Fruit fly (Drosophila melanogaster) whole organism, wandering third instar larva: ENCODE measurements around the gene CG17751.

ENCODE experiments used
- Jra ChIP-seq: sonication (Bioruptor generic); optimal IDR thresholded peaks from 2 replicates; lab custom pipeline; 2016; ENCODE audit warnings: missing biosample characterization, missing genetic modification characterization
- N ChIP-seq: fragments of >200 bp; optimal IDR thresholded peaks from 2 replicates; lab custom pipeline; 2018; ENCODE audit warnings: missing biosample characterization, missing external identifiers, missing genetic modification characterization
- Sp1 ChIP-seq: fragments of 200-800 bp; sonication (Bioruptor generic); optimal IDR thresholded peaks from 3 replicates; lab custom pipeline; 2019; ENCODE audit warnings: missing biosample characterization, mild to moderate bottlenecking, missing genetic modification characterization, moderate library complexity
- brk ChIP-seq: fragments of 200-800 bp; sonication (Bioruptor generic); optimal IDR thresholded peaks from 2 replicates; lab custom pipeline; 2016; ENCODE audit warnings: missing biosample characterization, mild to moderate bottlenecking, missing genetic modification characterization
- foxo ChIP-seq, 2 experiments: fragments of 200-800 bp; sonication (Bioruptor generic); optimal IDR thresholded peaks; 2 replicates in 1 of 2; 3 replicates in 1 of 2; lab custom pipeline; 2016 to 2017; ENCODE audit warnings: missing biosample characterization in 2 of 2, missing genetic modification characterization in 2 of 2
- fru ChIP-seq: fragments of 200-800 bp; sonication (Bioruptor generic); optimal IDR thresholded peaks from 3 replicates; lab custom pipeline; 2016; ENCODE audit warnings: missing biosample characterization, mild to moderate bottlenecking, missing genetic modification characterization
- lola ChIP-seq: fragments of >200 bp; optimal IDR thresholded peaks from 2 replicates; lab custom pipeline; 2017; ENCODE audit warnings: missing biosample characterization, missing genetic modification characterization
- sage ChIP-seq: fragments of 200-800 bp; sonication (Bioruptor generic); optimal IDR thresholded peaks from 2 replicates; lab custom pipeline; 2016; ENCODE audit warnings: missing biosample characterization, mild to moderate bottlenecking, missing genetic modification characterization

DNA sequence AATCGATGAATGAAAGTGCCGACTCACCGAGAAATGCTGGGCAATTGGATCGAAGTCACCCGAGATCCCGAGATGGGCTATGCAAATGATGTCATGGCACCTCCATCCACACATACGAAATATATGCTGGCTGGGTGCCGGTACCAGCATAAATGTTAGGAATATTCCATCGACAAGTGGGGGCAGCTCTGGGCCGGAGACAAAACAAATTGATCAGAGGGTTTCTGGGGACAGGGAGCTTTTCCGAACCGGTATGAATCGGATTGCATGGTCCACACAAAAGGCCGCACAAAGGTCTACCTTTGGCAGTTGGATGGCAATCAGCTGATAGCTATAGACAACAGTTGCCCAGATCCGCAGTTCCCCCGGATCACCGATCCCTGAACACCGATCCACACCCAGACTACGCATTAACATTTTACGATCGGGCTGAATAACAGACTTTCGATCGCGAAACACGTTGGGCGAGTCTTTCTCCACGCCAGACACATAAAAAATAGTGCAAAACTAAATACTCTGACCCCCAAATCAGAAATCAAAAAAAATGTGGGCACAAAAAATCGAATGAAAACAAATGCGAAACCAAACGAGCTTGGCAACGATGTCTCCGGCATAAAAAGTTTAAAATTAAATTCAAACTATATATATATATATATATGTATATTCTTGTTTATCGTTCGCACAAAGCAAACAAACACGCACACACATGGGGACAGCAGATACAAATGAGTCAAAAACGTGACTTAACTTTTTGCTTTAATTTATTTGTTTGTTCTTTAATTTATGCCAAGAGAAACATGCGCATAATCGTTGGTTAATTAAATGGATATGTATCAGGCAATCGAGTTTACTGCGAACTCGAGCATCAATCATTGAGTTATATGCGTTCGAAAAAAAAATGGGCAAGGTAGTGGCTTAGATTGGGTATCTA, 18.5 kb downstream of the CG17751 start:
- no peak for TF ChIP-seq lola (GFP tag; lab: Kevin White, UChicago)
- no peak for TF ChIP-seq fru (GFP tag; lab: Kevin White, UChicago)
- TF ChIP-seq foxo (GFP tag; optimal IDR thresholded peaks at IDR 0.05; lab: Kevin White, UChicago) = no peak
- no peak for TF ChIP-seq N (GFP tag; lab: Kevin White, UChicago)
- no peak for TF ChIP-seq sage (GFP tag; lab: Kevin White, UChicago)
- TF ChIP-seq Jra (GFP tag; lab: Kevin White, UChicago) = no peak
- no peak for TF ChIP-seq Sp1
- TF ChIP-seq brk (GFP tag; lab: Kevin White, UChicago) = no peak
